Fruit fly (Drosophila melanogaster) whole organism, embryonic: ENCODE data around the gene Hr78.

ENCODE experiments used
- Bdp1 ChIP-seq: fragments of 200-800 bp; sonication (Bioruptor generic); optimal IDR thresholded peaks from 3 replicates; lab custom pipeline; 2016; ENCODE audit warnings: missing biosample characterization, missing genetic modification characterization
- CG10274 ChIP-seq: fragments of 200-800 bp; sonication (Bioruptor generic); optimal IDR thresholded peaks from 3 replicates; lab custom pipeline; 2017; ENCODE audit warnings: missing biosample characterization, mild to moderate bottlenecking, missing genetic modification characterization
- CG11504 ChIP-seq: fragments of 200-800 bp; sonication (Bioruptor generic); optimal IDR thresholded peaks from 3 replicates; lab custom pipeline; 2019; ENCODE audit warnings: missing biosample characterization, mild to moderate bottlenecking, missing genetic modification characterization, moderate library complexity
- CG12391 ChIP-seq: fragments of 200-800 bp; sonication (Bioruptor generic); optimal IDR thresholded peaks from 3 replicates; lab custom pipeline; 2018; ENCODE audit warnings: missing biosample characterization, mild to moderate bottlenecking, missing genetic modification characterization, moderate library complexity
- CG12659 ChIP-seq: fragments of 200-800 bp; sonication (Bioruptor generic); optimal IDR thresholded peaks from 3 replicates; lab custom pipeline; 2017; ENCODE audit warnings: mild to moderate bottlenecking, missing biosample characterization, missing genetic modification reagents, missing genetic modification characterization
- CG12769 ChIP-seq: fragments of 200-800 bp; sonication (Bioruptor generic); optimal IDR thresholded peaks from 2 replicates; lab custom pipeline; 2019; ENCODE audit warnings: missing biosample characterization, mild to moderate bottlenecking, missing genetic modification characterization, moderate library complexity
- CG13287 ChIP-seq: fragments of 200-800 bp; sonication (Bioruptor generic); IDR thresholded peaks from 2 replicates; pipeline ENCODE4 v1.3.6; 2022; ENCODE audit warnings: missing biosample characterization, missing genetic modification characterization; ENCODE audit not compliant: partially characterized antibody
- CG13296 ChIP-seq: fragments of 200-800 bp; sonication (Bioruptor generic); optimal IDR thresholded peaks from 3 replicates; lab custom pipeline; 2018; ENCODE audit warnings: missing biosample characterization, mild to moderate bottlenecking, missing genetic modification characterization
- CG14050 ChIP-seq: fragments of 200-800 bp; sonication (Bioruptor generic); IDR thresholded peaks from 3 replicates; pipeline ENCODE4 v1.3.6; 2022; ENCODE audit warnings: missing biosample characterization, missing genetic modification characterization
- CG15073 ChIP-seq: fragments of 200-800 bp; sonication (Bioruptor generic); optimal IDR thresholded peaks from 2 replicates; lab custom pipeline; 2016; ENCODE audit warnings: missing biosample characterization, missing genetic modification characterization
- CG15601 ChIP-seq: fragments of 200-800 bp; sonication (Bioruptor generic); optimal IDR thresholded peaks from 3 replicates; lab custom pipeline; 2019; ENCODE audit warnings: missing biosample characterization, mild to moderate bottlenecking, missing genetic modification characterization, moderate library complexity
- CG17359 ChIP-seq: fragments of 200-800 bp; sonication (Bioruptor generic); optimal IDR thresholded peaks from 3 replicates; lab custom pipeline; 2018; ENCODE audit warnings: missing biosample characterization, mild to moderate bottlenecking, missing genetic modification characterization, moderate library complexity
- CG17361 ChIP-seq: fragments of 200-800 bp; sonication (Bioruptor generic); IDR thresholded peaks from 3 replicates; pipeline ENCODE4 v1.3.6; 2022; ENCODE audit warnings: missing biosample characterization, missing genetic modification characterization
- CG17612 ChIP-seq: fragments of 200-800 bp; sonication (Bioruptor generic); IDR thresholded peaks from 2 replicates; pipeline ENCODE4 v1.3.6; 2022; ENCODE audit warnings: missing biosample characterization, missing genetic modification characterization
- CG2678 ChIP-seq: fragments of 200-800 bp; sonication (Bioruptor generic); optimal IDR thresholded peaks from 3 replicates; lab custom pipeline; 2019; ENCODE audit warnings: missing biosample characterization, mild to moderate bottlenecking, missing genetic modification characterization, moderate library complexity
- CG2875 ChIP-seq: fragments of 200-800 bp; sonication (Bioruptor generic); optimal IDR thresholded peaks from 2 replicates; lab custom pipeline; 2017; ENCODE audit warnings: missing biosample characterization, mild to moderate bottlenecking, missing genetic modification characterization, missing genetic modification reagents
- CG3838 ChIP-seq: fragments of 200-800 bp; sonication (Bioruptor generic); optimal IDR thresholded peaks from 3 replicates; lab custom pipeline; 2016; ENCODE audit warnings: missing biosample characterization, missing genetic modification characterization
- CG6254 ChIP-seq: fragments of 200-800 bp; sonication (Bioruptor generic); optimal IDR thresholded peaks from 3 replicates; lab custom pipeline; 2017; ENCODE audit warnings: mild to moderate bottlenecking, missing biosample characterization, missing genetic modification reagents, missing genetic modification characterization
- CG8388 ChIP-seq: fragments of 200-800 bp; sonication (Bioruptor generic); optimal IDR thresholded peaks from 2 replicates; lab custom pipeline; 2019; ENCODE audit warnings: missing biosample characterization, mild to moderate bottlenecking, missing genetic modification characterization, moderate library complexity
- CG9437 ChIP-seq: fragments of 200-800 bp; sonication (Bioruptor generic); optimal IDR thresholded peaks from 2 replicates; lab custom pipeline; 2018; ENCODE audit warnings: missing biosample characterization, mild to moderate bottlenecking, missing genetic modification characterization
- CG9876 ChIP-seq: fragments of 200-800 bp; sonication (Bioruptor generic); optimal IDR thresholded peaks from 2 replicates; lab custom pipeline; 2016; ENCODE audit warnings: missing biosample characterization, missing genetic modification characterization
- D19A ChIP-seq: fragments of 200-800 bp; optimal IDR thresholded peaks from 3 replicates; lab custom pipeline; 2019; ENCODE audit warnings: missing biosample characterization, mild to moderate bottlenecking, missing genetic modification characterization, moderate library complexity
- Deaf1 ChIP-seq: fragments of 200-800 bp; optimal IDR thresholded peaks from 3 replicates; lab custom pipeline; 2019; ENCODE audit warnings: missing biosample characterization, mild to moderate bottlenecking, missing genetic modification characterization, moderate library complexity
- Dfd ChIP-seq, 2 experiments: fragments of >200 bp; optimal IDR thresholded peaks; 2 replicates each; lab custom pipeline; 2017; ENCODE audit warnings: missing biosample characterization in 2 of 2, missing genetic modification characterization in 2 of 2
- Gug ChIP-seq: fragments of 200-800 bp; sonication (Bioruptor generic); IDR thresholded peaks from 4 replicates; pipeline ENCODE4 v1.3.6; 2022; ENCODE audit warnings: missing biosample characterization, missing genetic modification characterization
- HLH3B ChIP-seq: fragments of 200-800 bp; sonication (Bioruptor generic); IDR thresholded peaks from 2 replicates; pipeline ENCODE4 v1.3.6; 2022; ENCODE audit warnings: missing biosample characterization, missing genetic modification characterization
- Hr51 ChIP-seq, 2 experiments: fragments of 200-800 bp; sonication (Bioruptor generic); optimal IDR thresholded peaks; 2 replicates in 1 of 2; 3 replicates in 1 of 2; lab custom pipeline; 2016 to 2018; ENCODE audit warnings: missing biosample characterization in 2 of 2, missing genetic modification characterization in 2 of 2, mild to moderate bottlenecking in 1 of 2, moderate library complexity in 1 of 2
- Hsf ChIP-seq: fragments of 200-800 bp; sonication (Bioruptor generic); optimal IDR thresholded peaks from 3 replicates; lab custom pipeline; 2016; ENCODE audit warnings: missing biosample characterization, missing genetic modification characterization
- Kr ChIP-seq: fragments of 200-800 bp; sonication (Bioruptor generic); optimal IDR thresholded peaks from 2 replicates; lab custom pipeline; 2017; ENCODE audit warnings: missing biosample characterization, mild to moderate bottlenecking, missing genetic modification characterization
- Oli ChIP-seq: fragments of 200-800 bp; sonication (Bioruptor generic); optimal IDR thresholded peaks from 2 replicates; lab custom pipeline; 2018; ENCODE audit warnings: missing biosample characterization, mild to moderate bottlenecking, missing genetic modification characterization, moderate library complexity
- Poxn ChIP-seq: fragments of 200-800 bp; sonication (Bioruptor generic); IDR thresholded peaks from 2 replicates; pipeline ENCODE4 v1.3.6; 2022; ENCODE audit warnings: missing biosample characterization, missing genetic modification characterization
- Ravus ChIP-seq: fragments of 200-800 bp; sonication (Bioruptor generic); IDR thresholded peaks from 2 replicates; pipeline ENCODE4 v1.3.6; 2022; ENCODE audit warnings: missing biosample characterization, missing genetic modification characterization
- Rfx ChIP-seq: fragments of 200-800 bp; sonication (Bioruptor generic); IDR thresholded peaks from 2 replicates; pipeline ENCODE4 v1.3.6; 2022; ENCODE audit warnings: missing biosample characterization, missing genetic modification characterization
- Side ChIP-seq: fragments of 200-800 bp; sonication (Bioruptor generic); optimal IDR thresholded peaks from 2 replicates; lab custom pipeline; 2016; ENCODE audit warnings: missing biosample characterization, missing genetic modification characterization
- Sry-δ ChIP-seq: fragments of 200-800 bp; sonication (Bioruptor generic); optimal IDR thresholded peaks from 2 replicates; lab custom pipeline; 2016; ENCODE audit warnings: missing biosample characterization, missing genetic modification characterization
- ara ChIP-seq: fragments of 200-800 bp; sonication (Bioruptor generic); IDR thresholded peaks from 2 replicates; pipeline ENCODE4 v1.3.6; 2022; ENCODE audit warnings: missing biosample characterization, missing genetic modification characterization
- ato ChIP-seq: fragments of 200-800 bp; sonication (Bioruptor generic); IDR thresholded peaks from 2 replicates; pipeline ENCODE4 v1.3.6; 2022; ENCODE audit warnings: missing biosample characterization, missing genetic modification characterization; ENCODE audit not compliant: partially characterized antibody
- bbx ChIP-seq: fragments of 200-800 bp; sonication (Bioruptor generic); IDR thresholded peaks from 2 replicates; pipeline ENCODE4 v1.3.6; 2022; ENCODE audit warnings: missing biosample characterization, missing genetic modification characterization; ENCODE audit not compliant: partially characterized antibody
- bsh ChIP-seq, 2 experiments: fragments of 200-800 bp; sonication (Bioruptor generic); optimal IDR thresholded peaks; 2 replicates each; lab custom pipeline; 2017 to 2018; ENCODE audit warnings: mild to moderate bottlenecking in 2 of 2, missing biosample characterization in 2 of 2, missing genetic modification characterization in 2 of 2, moderate library complexity in 1 of 2
- dati ChIP-seq: fragments of 200-800 bp; sonication (Bioruptor generic); IDR thresholded peaks from 2 replicates; pipeline ENCODE4 v1.3.6; 2022; ENCODE audit warnings: missing biosample characterization, missing genetic modification characterization
- eve ChIP-seq, 2 experiments: fragments of >200 bp; optimal IDR thresholded peaks; 2 replicates each; lab custom pipeline; 2017; ENCODE audit warnings: missing biosample characterization in 2 of 2, missing genetic modification characterization in 2 of 2
- eyg ChIP-seq: fragments of 200-800 bp; sonication (Bioruptor generic); optimal IDR thresholded peaks from 3 replicates; lab custom pipeline; 2016; ENCODE audit warnings: missing biosample characterization, missing genetic modification characterization
- klu ChIP-seq: fragments of 200-800 bp; sonication (Bioruptor generic); IDR thresholded peaks from 2 replicates; pipeline ENCODE4 v1.3.6; 2022; ENCODE audit warnings: missing biosample characterization, missing genetic modification characterization
- lola ChIP-seq, 3 experiments: fragments of >200 bp in 2 of 3; fragments of 200-800 bp in 1 of 3; sonication (Bioruptor generic) in 1 of 3; optimal IDR thresholded peaks; 2 replicates each; lab custom pipeline; 2017 to 2019; ENCODE audit warnings: missing biosample characterization in 3 of 3, missing genetic modification characterization in 3 of 3, mild to moderate bottlenecking in 1 of 3, moderate library complexity in 1 of 3
- pb ChIP-seq: fragments of 200-800 bp; sonication (Bioruptor generic); optimal IDR thresholded peaks from 3 replicates; lab custom pipeline; 2016; ENCODE audit warnings: missing biosample characterization, missing genetic modification characterization
- so ChIP-seq: fragments of 200-800 bp; sonication (Bioruptor generic); IDR thresholded peaks from 3 replicates; pipeline ENCODE4 v1.3.6; 2022; ENCODE audit warnings: missing biosample characterization, missing genetic modification characterization
- tgo ChIP-seq: fragments of 200-800 bp; sonication (Bioruptor generic); IDR thresholded peaks from 3 replicates; pipeline ENCODE4 v1.3.6; 2022; ENCODE audit warnings: missing biosample characterization, missing genetic modification characterization
- twi ChIP-seq: fragments of 200-800 bp; optimal IDR thresholded peaks from 2 replicates; lab custom pipeline; 2019; ENCODE audit warnings: missing biosample characterization, mild to moderate bottlenecking, missing genetic modification characterization, moderate library complexity
- unpg ChIP-seq: fragments of 200-800 bp; sonication (Bioruptor generic); optimal IDR thresholded peaks from 3 replicates; lab custom pipeline; 2018; ENCODE audit warnings: missing biosample characterization, mild to moderate bottlenecking, missing genetic modification characterization, moderate library complexity
- usp ChIP-seq: fragments of >200 bp; optimal IDR thresholded peaks from 2 replicates; lab custom pipeline; 2017; ENCODE audit warnings: missing biosample characterization, missing genetic modification characterization
- wek ChIP-seq: fragments of 200-800 bp; sonication (Bioruptor generic); optimal IDR thresholded peaks from 3 replicates; lab custom pipeline; 2018; ENCODE audit warnings: missing biosample characterization, mild to moderate bottlenecking, missing genetic modification characterization, moderate library complexity

The Hr78 gene

DNA sequence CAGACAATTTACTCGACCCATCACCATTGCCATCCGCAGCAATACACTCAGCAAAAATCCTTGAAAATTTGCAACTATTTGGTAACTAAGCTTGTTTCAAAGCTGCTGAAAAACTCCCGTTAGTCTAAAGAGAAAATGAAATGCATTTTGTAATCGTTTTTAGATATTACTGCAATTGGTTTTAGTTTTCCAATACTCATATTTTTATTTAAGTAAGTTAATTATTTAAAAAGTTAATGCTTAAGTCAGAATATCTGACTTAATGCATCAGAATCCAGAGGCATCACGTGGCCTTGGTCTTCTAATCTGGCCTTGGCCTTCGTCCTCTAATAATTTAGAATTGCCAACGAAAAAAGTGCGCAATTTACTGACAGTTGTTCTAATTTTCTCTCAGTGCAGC, 34.4 kb downstream of the Hr78 start (continued):
- TF ChIP-seq CG17361 (GFP tag; lab: Robert Waterston, UW) (peak; percentile 73), CG2875 (GFP tag; lab: Kevin White, UChicago) (no peak), CG11504 (tag; lab: Kevin White, UChicago) (peak; percentile 46), klu (GFP tag; lab: Robert Waterston, UW) (no peak), Side (no peak), Rfx (GFP tag; lab: Robert Waterston, UW) (no peak), CG15073 (GFP tag; lab: Kevin White, UChicago) (no peak), Sry-δ (GFP tag; lab: Kevin White, UChicago) (no peak), bsh (GFP tag; optimal IDR thresholded peaks at IDR 0.05; lab: Kevin White, UChicago) (peak in 1 of 2 experiments; percentile 33), bbx (GFP tag; lab: Robert Waterston, UW) (no peak), CG9876 (GFP tag; lab: Kevin White, UChicago) (no peak), Gug (GFP tag; lab: Robert Waterston, UW) (no peak), CG14050 (GFP tag; lab: Robert Waterston, UW) (no peak), so (no peak), Deaf1 (tag; lab: Kevin White, UChicago) (no peak), CG12391 (tag; lab: Kevin White, UChicago) (peak; percentile 24), CG13287 (GFP tag; lab: Robert Waterston, UW) (no peak), CG17612 (GFP tag; lab: Robert Waterston, UW) (no peak), CG12769 (tag; lab: Kevin White, UChicago) (no peak), ato (GFP tag; lab: Robert Waterston, UW) (no peak), twi (tag; lab: Kevin White, UChicago) (no peak), Oli (tag; lab: Kevin White, UChicago) (peak; percentile 33), CG6254 (GFP tag; lab: Kevin White, UChicago) (peak; percentile 6), CG2678 (tag; lab: Kevin White, UChicago) (peak; percentile 24), usp (GFP tag; lab: Kevin White, UChicago) (no peak), wek (GFP tag; lab: Kevin White, UChicago) (no peak), Hr51 (GFP tag; optimal IDR thresholded peaks at IDR 0.05; lab: Kevin White, UChicago) (no peak), CG9437 (GFP tag; lab: Kevin White, UChicago) (no peak), pb (GFP tag; lab: Kevin White, UChicago) (no peak), Poxn (GFP tag; lab: Robert Waterston, UW) (no peak), HLH3B (no peak), CG12659 (GFP tag; lab: Kevin White, UChicago) (no peak), Dfd (GFP tag; optimal IDR thresholded peaks at IDR 0.05; lab: Kevin White, UChicago) (no peak), CG3838 (no peak), D19A (tag; lab: Kevin White, UChicago) (peak; percentile 14), eyg (no peak), dati (GFP tag; lab: Robert Waterston, UW) (no peak), unpg (GFP tag; lab: Kevin White, UChicago) (no peak), Hsf (GFP tag; lab: Kevin White, UChicago) (no peak), eve (GFP tag; optimal IDR thresholded peaks at IDR 0.05; lab: Kevin White, UChicago) (no peak), tgo (GFP tag; lab: Robert Waterston, UW) (no peak), ara (no peak), Ravus (GFP tag; lab: Robert Waterston, UW) (no peak), CG8388 (GFP tag; lab: Kevin White, UChicago) (peak; percentile 23), CG17359 (tag; lab: Kevin White, UChicago) (no peak), Kr (no peak), CG10274 (GFP tag; lab: Kevin White, UChicago) (no peak), CG15601 (tag; lab: Kevin White, UChicago) (peak; percentile 16), CG13296 (GFP tag; lab: Kevin White, UChicago) (no peak), lola (GFP tag; optimal IDR thresholded peaks at IDR 0.05; lab: Kevin White, UChicago) (peak in 1 of 3 experiments; percentile 75), Bdp1 (no peak)
